Worm (Caenorhabditis elegans) whole organism, L2 larva: ENCODE data around the gene F01F1.3.

Experiments used
- C34F6.9 ChIP-seq: fragments of 150-350 bp; optimal IDR thresholded peaks from 2 replicates; lab custom pipeline; 2014; ENCODE audit warnings: missing biosample characterization, missing genetic modification characterization
- F13H6.1 ChIP-seq: sonication (generic microtip); optimal IDR thresholded peaks from 2 replicates; lab custom pipeline; 2016; ENCODE audit warnings: missing genetic modification characterization, missing compliant biosample characterization
- R02D3.7 ChIP-seq: fragments of 150-350 bp; optimal IDR thresholded peaks from 2 replicates; lab custom pipeline; 2014; ENCODE audit warnings: missing biosample characterization, missing genetic modification characterization
- Y55F3AM.14 ChIP-seq: fragments of 200-800 bp; sonication (Bioruptor generic); optimal IDR thresholded peaks from 2 replicates; lab custom pipeline; 2018; ENCODE audit warnings: mild to moderate bottlenecking, missing genetic modification characterization, missing compliant biosample characterization
- alr-1 ChIP-seq: fragments of 150-350 bp; optimal IDR thresholded peaks from 2 replicates; lab custom pipeline; 2014; ENCODE audit warnings: missing biosample characterization, missing genetic modification characterization
- aly-2 ChIP-seq: fragments of 150-350 bp; optimal IDR thresholded peaks from 2 replicates; lab custom pipeline; 2014; ENCODE audit warnings: missing biosample characterization, missing genetic modification characterization
- ama-1 ChIP-seq: fragments of 150-350 bp; optimal IDR thresholded peaks from 2 replicates; lab custom pipeline; 2018; ENCODE audit warnings: inconsistent platforms
- blmp-1 ChIP-seq: sonication (generic microtip); optimal IDR thresholded peaks from 2 replicates; lab custom pipeline; 2017; ENCODE audit warnings: missing genetic modification characterization, mild to moderate bottlenecking, missing compliant biosample characterization, antibody characterized with exemption, moderate library complexity; ENCODE audit not compliant: insufficient read depth
- ceh-16 ChIP-seq: fragments of 150-350 bp; optimal IDR thresholded peaks from 2 replicates; lab custom pipeline; 2014; ENCODE audit warnings: missing biosample characterization, missing genetic modification characterization
- crh-2 ChIP-seq: sonication (generic microtip); optimal IDR thresholded peaks from 2 replicates; lab custom pipeline; 2017; ENCODE audit warnings: missing biosample characterization, missing genetic modification characterization
- dmd-4 ChIP-seq: sonication (generic microtip); optimal IDR thresholded peaks from 2 replicates; lab custom pipeline; 2017; ENCODE audit warnings: missing biosample characterization, missing genetic modification characterization
- egl-27 ChIP-seq: sonication (generic microtip); optimal IDR thresholded peaks from 3 replicates; lab custom pipeline; 2017; ENCODE audit warnings: missing biosample characterization, missing genetic modification reagents, missing genetic modification characterization
- elt-3 ChIP-seq: sonication (generic microtip); optimal IDR thresholded peaks from 2 replicates; lab custom pipeline; 2017; ENCODE audit warnings: missing biosample characterization, missing genetic modification characterization
- fos-1 ChIP-seq: fragments of 150-350 bp; optimal IDR thresholded peaks from 2 replicates; lab custom pipeline; 2014; ENCODE audit warnings: missing biosample characterization, missing genetic modification characterization
- gmeb-1 ChIP-seq: fragments of 150-350 bp; optimal IDR thresholded peaks from 2 replicates; lab custom pipeline; 2014; ENCODE audit warnings: missing biosample characterization, missing genetic modification characterization
- lin-11 ChIP-seq: fragments of 150-350 bp; sonication (generic microtip); optimal IDR thresholded peaks from 2 replicates; lab custom pipeline; 2014; ENCODE audit warnings: missing biosample characterization, missing genetic modification characterization, inconsistent platforms, mixed read lengths
- lin-13 ChIP-seq: fragments of 150-350 bp; optimal IDR thresholded peaks from 2 replicates; lab custom pipeline; 2014; ENCODE audit warnings: missing biosample characterization, missing genetic modification reagents, missing genetic modification characterization
- lsy-2 ChIP-seq, 2 experiments: fragments of 150-350 bp in 1 of 2; sonication (generic microtip) in 1 of 2; optimal IDR thresholded peaks; 2 replicates each; lab custom pipeline; 2014 to 2017; ENCODE audit warnings: missing biosample characterization in 2 of 2, missing genetic modification characterization in 2 of 2
- mab-5 ChIP-seq: fragments of 150-350 bp; optimal IDR thresholded peaks from 2 replicates; lab custom pipeline; 2014; ENCODE audit warnings: missing biosample characterization, missing genetic modification characterization
- mdl-1 ChIP-seq, 2 experiments: fragments of 150-350 bp in 1 of 2; sonication (generic microtip) in 1 of 2; optimal IDR thresholded peaks; 2 replicates each; lab custom pipeline; 2017; ENCODE audit warnings: missing biosample characterization in 2 of 2, missing genetic modification characterization in 2 of 2
- nhr-10 ChIP-seq: sonication (generic microtip); optimal IDR thresholded peaks from 2 replicates; lab custom pipeline; 2017; ENCODE audit warnings: missing biosample characterization, missing genetic modification characterization
- nhr-129 ChIP-seq: fragments of 150-350 bp; optimal IDR thresholded peaks from 2 replicates; lab custom pipeline; 2014; ENCODE audit warnings: missing biosample characterization, missing genetic modification characterization
- nhr-21 ChIP-seq: fragments of 150-350 bp; optimal IDR thresholded peaks from 2 replicates; lab custom pipeline; 2014; ENCODE audit warnings: missing biosample characterization, missing genetic modification characterization
- nhr-6 ChIP-seq: fragments of 150-350 bp; optimal IDR thresholded peaks from 2 replicates; lab custom pipeline; 2014; ENCODE audit warnings: missing biosample characterization, missing genetic modification characterization
- nhr-77 ChIP-seq: fragments of 150-350 bp; optimal IDR thresholded peaks from 2 replicates; lab custom pipeline; 2014; ENCODE audit warnings: missing biosample characterization, missing genetic modification characterization
- peb-1 ChIP-seq: fragments of 150-350 bp; optimal IDR thresholded peaks from 2 replicates; lab custom pipeline; 2014; ENCODE audit warnings: missing biosample characterization, missing genetic modification characterization
- sem-4 ChIP-seq: fragments of 150-350 bp; optimal IDR thresholded peaks from 2 replicates; lab custom pipeline; 2014; ENCODE audit warnings: missing biosample characterization, missing genetic modification reagents, missing genetic modification characterization
- sma-3 ChIP-seq: sonication (generic microtip); optimal IDR thresholded peaks from 2 replicates; lab custom pipeline; 2016; ENCODE audit warnings: missing genetic modification reagents, missing genetic modification characterization, missing compliant biosample characterization
- sma-9 ChIP-seq, 2 experiments: fragments of 150-350 bp in 1 of 2; sonication (generic microtip) in 1 of 2; optimal IDR thresholded peaks; 2 replicates each; lab custom pipeline; 2014 to 2016; ENCODE audit warnings: missing genetic modification characterization in 2 of 2, mild to moderate bottlenecking in 1 of 2, missing biosample characterization in 1 of 2, missing compliant biosample characterization in 1 of 2, missing genetic modification reagents in 1 of 2, moderate library complexity in 1 of 2
- snpc-4 ChIP-seq: fragments of 150-350 bp; optimal IDR thresholded peaks from 2 replicates; lab custom pipeline; 2014; ENCODE audit warnings: missing biosample characterization, missing genetic modification characterization
- unc-55 ChIP-seq: fragments of 150-350 bp; sonication (generic microtip); optimal IDR thresholded peaks from 3 replicates; lab custom pipeline; 2014; ENCODE audit warnings: missing biosample characterization, missing genetic modification reagents, missing genetic modification characterization
- unc-62 ChIP-seq: fragments of 150-350 bp; optimal IDR thresholded peaks from 2 replicates; lab custom pipeline; 2014; ENCODE audit warnings: missing biosample characterization, missing genetic modification reagents, missing genetic modification characterization
- zag-1 ChIP-seq: fragments of 150-350 bp; optimal IDR thresholded peaks from 2 replicates; lab custom pipeline; 2014; ENCODE audit warnings: missing biosample characterization, missing genetic modification characterization
- ztf-1 ChIP-seq: fragments of 200-800 bp; sonication (Bioruptor generic); conservative IDR thresholded peaks from 2 replicates; pipeline ENCODE4 v1.3.6; 2022; ENCODE audit warnings: missing genetic modification characterization, missing compliant biosample characterization
- ztf-4 ChIP-seq: fragments of 150-350 bp; optimal IDR thresholded peaks from 2 replicates; lab custom pipeline; 2014; ENCODE audit warnings: missing biosample characterization, missing genetic modification characterization

The F01F1.3 gene

ce11 chrIII:5898631-5899030 is 26.9 kb downstream of the F01F1.3 start:
- no peak for TF ChIP-seq egl-27 (tag; lab: Kevin White, UChicago)
- no peak for TF ChIP-seq R02D3.7 (tag; lab: Kevin White, UChicago)
- TF ChIP-seq F13H6.1: peak; percentile 12
- no peak for TF ChIP-seq lin-11 (tag; lab: Kevin White, UChicago)
- TF ChIP-seq lsy-2 (tag; optimal IDR thresholded peaks at IDR 0.05; lab: Kevin White, UChicago): peak in 1 of 2 experiments; percentile 15
- TF ChIP-seq unc-62 (GFP tag; lab: Kevin White, UChicago): no peak
- TF ChIP-seq nhr-21 (tag; lab: Kevin White, UChicago): no peak
- peak; percentile 23 for TF ChIP-seq unc-55 (GFP tag; lab: Kevin White, UChicago)
- TF ChIP-seq nhr-129: peak; percentile 7
- no peak for TF ChIP-seq ztf-1 (GFP tag; lab: Robert Waterston, UW)

- TF ChIP-seq nhr-129 (peak; percentile 77), C34F6.9 (no peak), nhr-10 (no peak), fos-1 (tag; lab: Kevin White, UChicago) (peak; percentile 69)
Observed at ce11 chrIII:5900709-5901108, 29.0 kb downstream of the F01F1.3 start.

- TF ChIP-seq Y55F3AM.14 (GFP tag; lab: Kevin White, UChicago): no peak
- no peak for TF ChIP-seq F13H6.1
- TF ChIP-seq lin-13 (GFP tag; lab: Kevin White, UChicago): no peak
- no peak for TF ChIP-seq unc-62 (GFP tag; lab: Kevin White, UChicago)
- no peak for TF ChIP-seq nhr-6
- no peak for TF ChIP-seq mdl-1 (tag; optimal IDR thresholded peaks at IDR 0.05; lab: Kevin White, UChicago)
- no peak for TF ChIP-seq aly-2 (tag; lab: Kevin White, UChicago)
- no peak for TF ChIP-seq sem-4
- TF ChIP-seq ceh-16 (tag; lab: Kevin White, UChicago): no peak
- TF ChIP-seq blmp-1 (tag; lab: Kevin White, UChicago): no peak
- TF ChIP-seq fos-1 (tag; lab: Kevin White, UChicago): no peak
- TF ChIP-seq zag-1 (tag; lab: Kevin White, UChicago): no peak
- TF ChIP-seq ztf-4 (tag; lab: Kevin White, UChicago): no peak
- TF ChIP-seq sma-3 (GFP tag; lab: Kevin White, UChicago): no peak
- TF ChIP-seq ama-1 (lab: Kevin White, UChicago): no peak
- TF ChIP-seq peb-1 (tag; lab: Kevin White, UChicago): no peak
- no peak for TF ChIP-seq dmd-4
- TF ChIP-seq gmeb-1 (tag; lab: Kevin White, UChicago): no peak
- TF ChIP-seq snpc-4 (tag; lab: Kevin White, UChicago): no peak
- TF ChIP-seq mab-5: no peak
- TF ChIP-seq, all 48 proteins: peak for 0
Observed at ce11 chrIII:5902558-5902957, 30.8 kb downstream of the F01F1.3 start.

- TF ChIP-seq crh-2 (tag; lab: Kevin White, UChicago) (peak; percentile 3), gmeb-1 (tag; lab: Kevin White, UChicago) (peak; percentile 5), R02D3.7 (tag; lab: Kevin White, UChicago) (no peak), lsy-2 (tag; optimal IDR thresholded peaks at IDR 0.05; lab: Kevin White, UChicago) (peak in 1 of 2 experiments; percentile 44), nhr-77 (no peak), lin-13 (GFP tag; lab: Kevin White, UChicago) (no peak), nhr-129 (peak; percentile 39), ztf-4 (tag; lab: Kevin White, UChicago) (no peak), sma-9 (GFP tag; optimal IDR thresholded peaks at IDR 0.05; lab: Kevin White, UChicago) (no peak), sma-9 (tag; optimal IDR thresholded peaks at IDR 0.05; lab: Kevin White, UChicago) (no peak), F13H6.1 (peak; percentile 34), egl-27 (tag; lab: Kevin White, UChicago) (no peak), alr-1 (no peak), C34F6.9 (peak; percentile 37), blmp-1 (tag; lab: Kevin White, UChicago) (no peak), unc-55 (GFP tag; lab: Kevin White, UChicago) (peak; percentile 39), elt-3 (no peak), ama-1 (lab: Kevin White, UChicago) (peak; percentile 21)
Observed at ce11 chrIII:5906059-5906458, 34.3 kb downstream of the F01F1.3 start, which contains the start of gene dpff-1. Gene dpff-1 (minus strand): TSS chrIII:5906346.
